Fruit fly (Drosophila melanogaster) whole organism, prepupa: Measurements from ENCODE around the gene CG8142.

Experiments used
- CG10631 ChIP-seq: fragments of 200-800 bp; sonication (Bioruptor generic); optimal IDR thresholded peaks from 2 replicates; lab custom pipeline; 2016; ENCODE audit warnings: missing biosample characterization, missing genetic modification characterization
- CG10669 ChIP-seq: fragments of 200-800 bp; sonication (Bioruptor generic); optimal IDR thresholded peaks from 3 replicates; lab custom pipeline; 2018; ENCODE audit warnings: missing biosample characterization, mild to moderate bottlenecking, missing genetic modification characterization, moderate library complexity
- CG11762 ChIP-seq: fragments of 200-800 bp; sonication (Bioruptor generic); optimal IDR thresholded peaks from 3 replicates; lab custom pipeline; 2016; ENCODE audit warnings: missing biosample characterization, missing genetic modification characterization; ENCODE audit not compliant: insufficient read depth
- CG11902 ChIP-seq: fragments of 200-800 bp; sonication (Bioruptor generic); optimal IDR thresholded peaks from 3 replicates; lab custom pipeline; 2016; ENCODE audit warnings: missing biosample characterization, missing genetic modification characterization
- CG15336 ChIP-seq: fragments of 200-800 bp; sonication (Bioruptor generic); IDR thresholded peaks from 2 replicates; pipeline ENCODE4 v1.3.6; 2022; ENCODE audit warnings: missing biosample characterization, missing genetic modification characterization
- CG1621 ChIP-seq: fragments of 200-800 bp; sonication (Bioruptor generic); optimal IDR thresholded peaks from 3 replicates; lab custom pipeline; 2018; ENCODE audit warnings: missing biosample characterization, mild to moderate bottlenecking, missing genetic modification characterization
- CG31627 ChIP-seq: fragments of 200-800 bp; sonication (Bioruptor generic); optimal IDR thresholded peaks from 3 replicates; lab custom pipeline; 2016; ENCODE audit warnings: missing biosample characterization, missing genetic modification characterization
- CG32006 ChIP-seq: fragments of 200-800 bp; sonication (Bioruptor generic); optimal IDR thresholded peaks from 3 replicates; lab custom pipeline; 2017; ENCODE audit warnings: missing biosample characterization, mild to moderate bottlenecking, missing genetic modification characterization
- CG34406 ChIP-seq: fragments of 200-800 bp; sonication (Bioruptor generic); optimal IDR thresholded peaks from 3 replicates; lab custom pipeline; 2016; ENCODE audit warnings: missing biosample characterization, missing genetic modification characterization
- CG3919 ChIP-seq: fragments of 200-800 bp; sonication (Bioruptor generic); optimal IDR thresholded peaks from 3 replicates; lab custom pipeline; 2016; ENCODE audit warnings: missing biosample characterization, missing genetic modification characterization
- CG4318 ChIP-seq: fragments of 200-800 bp; sonication (Bioruptor generic); optimal IDR thresholded peaks from 3 replicates; lab custom pipeline; 2017; ENCODE audit warnings: missing biosample characterization, mild to moderate bottlenecking, missing genetic modification characterization
- CG6276 ChIP-seq: fragments of 200-800 bp; sonication (Bioruptor generic); optimal IDR thresholded peaks from 2 replicates; lab custom pipeline; 2017; ENCODE audit warnings: missing biosample characterization, mild to moderate bottlenecking, missing genetic modification characterization
- CG6792 ChIP-seq: fragments of 200-800 bp; sonication (Bioruptor generic); optimal IDR thresholded peaks from 3 replicates; lab custom pipeline; 2016; ENCODE audit warnings: missing biosample characterization, missing genetic modification characterization
- CG6808 ChIP-seq: fragments of 200-800 bp; sonication (Bioruptor generic); optimal IDR thresholded peaks from 3 replicates; lab custom pipeline; 2017; ENCODE audit warnings: missing biosample characterization, missing genetic modification characterization, mild to moderate bottlenecking, moderate library complexity, missing genetic modification reagents
- CG6854 ChIP-seq: fragments of 200-800 bp; sonication (Bioruptor generic); optimal IDR thresholded peaks from 2 replicates; lab custom pipeline; 2017; ENCODE audit warnings: missing biosample characterization, mild to moderate bottlenecking, missing genetic modification characterization
- CG7368 ChIP-seq: fragments of 200-800 bp; sonication (Bioruptor generic); optimal IDR thresholded peaks from 3 replicates; lab custom pipeline; 2016; ENCODE audit warnings: missing biosample characterization, missing genetic modification characterization
- CG8119 ChIP-seq: fragments of 200-800 bp; sonication (Bioruptor generic); IDR thresholded peaks from 3 replicates; pipeline ENCODE4 v1.3.6; 2022; ENCODE audit warnings: missing biosample characterization, missing genetic modification characterization
- CG8632 ChIP-seq: fragments of 200-800 bp; sonication (Bioruptor generic); optimal IDR thresholded peaks from 3 replicates; lab custom pipeline; 2016; ENCODE audit warnings: missing biosample characterization, missing genetic modification characterization
- CG9139 ChIP-seq: fragments of 200-800 bp; sonication (Bioruptor generic); optimal IDR thresholded peaks from 3 replicates; lab custom pipeline; 2017; ENCODE audit warnings: missing biosample characterization, mild to moderate bottlenecking, missing genetic modification characterization
- Eip93F ChIP-seq: fragments of 200-800 bp; sonication (Bioruptor generic); optimal IDR thresholded peaks from 2 replicates; lab custom pipeline; 2016; ENCODE audit warnings: missing biosample characterization, mild to moderate bottlenecking, missing genetic modification characterization
- Ets21C ChIP-seq: fragments of 200-800 bp; sonication (Bioruptor generic); optimal IDR thresholded peaks from 3 replicates; lab custom pipeline; 2016; ENCODE audit warnings: missing biosample characterization, missing genetic modification characterization
- Ets96B ChIP-seq: fragments of 200-800 bp; optimal IDR thresholded peaks from 2 replicates; lab custom pipeline; 2019; ENCODE audit warnings: missing biosample characterization, mild to moderate bottlenecking, missing genetic modification characterization, moderate library complexity
- Hr39 ChIP-seq: fragments of 200-800 bp; sonication (Bioruptor generic); optimal IDR thresholded peaks from 2 replicates; lab custom pipeline; 2016; ENCODE audit warnings: missing biosample characterization, missing genetic modification characterization
- Met ChIP-seq: fragments of 200-800 bp; sonication (Bioruptor generic); optimal IDR thresholded peaks from 3 replicates; lab custom pipeline; 2016; ENCODE audit warnings: missing biosample characterization, missing genetic modification characterization
- Sox102F ChIP-seq: fragments of 200-800 bp; sonication (Bioruptor generic); optimal IDR thresholded peaks from 2 replicates; lab custom pipeline; 2016; ENCODE audit warnings: missing biosample characterization, mild to moderate bottlenecking, missing genetic modification characterization
- acj6 ChIP-seq: fragments of 200-800 bp; sonication (Bioruptor generic); optimal IDR thresholded peaks from 3 replicates; lab custom pipeline; 2016; ENCODE audit warnings: missing biosample characterization, missing genetic modification characterization
- cyc ChIP-seq: fragments of 200-800 bp; sonication (Bioruptor generic); optimal IDR thresholded peaks from 3 replicates; lab custom pipeline; 2016; ENCODE audit warnings: missing biosample characterization, missing genetic modification characterization
- dac ChIP-seq: fragments of 200-800 bp; sonication (Bioruptor generic); optimal IDR thresholded peaks from 2 replicates; lab custom pipeline; 2017; ENCODE audit warnings: missing biosample characterization, mild to moderate bottlenecking, missing genetic modification characterization
- dsx ChIP-seq: fragments of 200-800 bp; optimal IDR thresholded peaks from 3 replicates; lab custom pipeline; 2019; ENCODE audit warnings: missing biosample characterization, mild to moderate bottlenecking, missing genetic modification characterization, moderate library complexity; ENCODE audit not compliant: poor library complexity, severe bottlenecking
- eg ChIP-seq: fragments of 200-800 bp; sonication (Bioruptor generic); IDR thresholded peaks from 3 replicates; pipeline ENCODE4 v1.3.6; 2022; ENCODE audit warnings: missing biosample characterization, missing genetic modification characterization
- esn ChIP-seq: fragments of 200-800 bp; sonication (Bioruptor generic); optimal IDR thresholded peaks from 2 replicates; lab custom pipeline; 2016; ENCODE audit warnings: missing biosample characterization, mild to moderate bottlenecking, missing genetic modification characterization, moderate library complexity
- fd85E ChIP-seq: fragments of 200-800 bp; sonication (Bioruptor generic); optimal IDR thresholded peaks from 3 replicates; lab custom pipeline; 2016; ENCODE audit warnings: missing biosample characterization, missing genetic modification characterization
- fkh ChIP-seq: fragments of 200-800 bp; sonication (Bioruptor generic); optimal IDR thresholded peaks from 3 replicates; lab custom pipeline; 2017; ENCODE audit warnings: missing biosample characterization, mild to moderate bottlenecking, missing genetic modification characterization, moderate library complexity
- lz ChIP-seq: fragments of 200-800 bp; sonication (Bioruptor generic); optimal IDR thresholded peaks from 3 replicates; lab custom pipeline; 2016; ENCODE audit warnings: missing biosample characterization, missing genetic modification characterization
- pdm3 ChIP-seq: fragments of 200-800 bp; sonication (Bioruptor generic); optimal IDR thresholded peaks from 3 replicates; lab custom pipeline; 2016; ENCODE audit warnings: missing biosample characterization, missing genetic modification characterization
- ss ChIP-seq, 2 experiments: fragments of 200-800 bp; sonication (Bioruptor generic); optimal IDR thresholded peaks; 2 replicates in 1 of 2; 3 replicates in 1 of 2; lab custom pipeline; 2017 to 2018; ENCODE audit warnings: mild to moderate bottlenecking in 2 of 2, missing biosample characterization in 2 of 2, missing genetic modification characterization in 2 of 2, moderate library complexity in 1 of 2
- svp ChIP-seq: fragments of 200-800 bp; sonication (Bioruptor generic); peaks from one replicate; lab custom pipeline; 2016; ENCODE audit warnings: missing biosample characterization, missing genetic modification characterization
- topi ChIP-seq: fragments of 200-800 bp; sonication (Bioruptor generic); optimal IDR thresholded peaks from 3 replicates; lab custom pipeline; 2016; ENCODE audit warnings: missing biosample characterization, missing genetic modification characterization

The CG8142 gene

DNA sequence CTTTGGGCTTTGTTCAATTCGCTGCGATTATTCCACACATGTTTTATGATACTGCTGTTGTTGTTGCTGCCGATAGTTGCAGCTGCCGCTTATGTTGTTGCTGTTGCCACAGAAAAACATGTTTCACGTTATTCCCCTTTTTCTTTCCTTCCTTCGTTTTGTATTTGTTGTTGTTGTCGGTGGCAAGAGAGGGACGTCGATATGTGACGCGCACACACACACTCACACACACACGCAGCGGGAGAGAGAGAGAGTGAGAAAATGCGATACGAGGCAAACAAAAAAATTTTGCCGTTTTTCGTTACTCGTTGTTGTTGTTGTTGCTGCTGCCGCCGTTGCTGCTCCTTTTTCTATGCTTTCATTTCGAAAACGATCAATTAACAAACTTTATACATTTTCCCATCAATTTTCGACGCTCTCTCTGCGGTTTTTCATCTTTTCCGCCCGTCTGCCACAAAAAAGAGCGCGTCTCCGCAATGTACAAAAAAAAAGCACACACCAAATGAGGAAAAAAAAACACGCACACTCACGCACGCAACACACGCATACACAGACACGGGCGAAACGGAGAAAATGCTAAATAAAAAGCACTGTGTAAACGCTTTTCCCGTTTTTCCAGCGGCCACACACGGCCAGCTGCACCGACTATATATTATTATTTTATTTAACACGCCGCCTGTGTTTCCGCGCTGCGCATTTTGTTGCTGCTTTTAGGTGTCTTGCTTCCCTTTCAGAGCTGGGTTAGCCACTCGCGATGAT lies 42.1 kb upstream of the CG8142 start (continued):
- TF ChIP-seq CG1621 (tag; lab: Kevin White, UChicago) (peak; percentile 61), CG34406 (GFP tag; lab: Kevin White, UChicago) (peak; percentile 18), CG3919 (peak; percentile 15), dsx (GFP tag; lab: Kevin White, UChicago) (peak; percentile 64), Ets96B (peak; percentile 72), CG11902 (GFP tag; lab: Kevin White, UChicago) (no peak), cyc (GFP tag; lab: Kevin White, UChicago) (no peak), Met (GFP tag; lab: Kevin White, UChicago) (peak; percentile 36), eg (GFP tag; lab: Robert Waterston, UW) (peak; percentile 53), CG10669 (GFP tag; lab: Kevin White, UChicago) (peak; percentile 48), svp (GFP tag; lab: Kevin White, UChicago) (no peak), CG8119 (GFP tag; lab: Robert Waterston, UW) (peak; percentile 87), CG6808 (GFP tag; lab: Kevin White, UChicago) (peak; percentile 89), CG11762 (GFP tag; lab: Kevin White, UChicago) (no peak), ss (GFP tag; optimal IDR thresholded peaks at IDR 0.05; lab: Kevin White, UChicago) (peak; percentile 92 to 93), CG8632 (peak; percentile 43), CG4318 (GFP tag; lab: Kevin White, UChicago) (no peak), lz (GFP tag; lab: Kevin White, UChicago) (no peak), CG10631 (GFP tag; lab: Kevin White, UChicago) (peak; percentile 16), acj6 (GFP tag; lab: Kevin White, UChicago) (no peak), CG31627 (GFP tag; lab: Kevin White, UChicago) (no peak), CG6792 (no peak), topi (GFP tag; lab: Kevin White, UChicago) (peak; percentile 2), Ets21C (GFP tag; lab: Kevin White, UChicago) (no peak), Hr39 (GFP tag; lab: Kevin White, UChicago) (no peak), CG7368 (GFP tag; lab: Kevin White, UChicago) (peak; percentile 12), CG15336 (peak; percentile 65), dac (GFP tag; lab: Kevin White, UChicago) (peak; percentile 56), Sox102F (GFP tag; lab: Kevin White, UChicago) (peak; percentile 35), esn (no peak), CG9139 (GFP tag; lab: Kevin White, UChicago) (peak; percentile 77), fkh (GFP tag; lab: Kevin White, UChicago) (no peak), pdm3 (GFP tag; lab: Kevin White, UChicago) (peak; percentile 17), CG32006 (GFP tag; lab: Kevin White, UChicago) (peak; percentile 70), fd85E (GFP tag; lab: Kevin White, UChicago) (no peak)
- TF ChIP-seq, all 60 proteins: peak for 38

DNA sequence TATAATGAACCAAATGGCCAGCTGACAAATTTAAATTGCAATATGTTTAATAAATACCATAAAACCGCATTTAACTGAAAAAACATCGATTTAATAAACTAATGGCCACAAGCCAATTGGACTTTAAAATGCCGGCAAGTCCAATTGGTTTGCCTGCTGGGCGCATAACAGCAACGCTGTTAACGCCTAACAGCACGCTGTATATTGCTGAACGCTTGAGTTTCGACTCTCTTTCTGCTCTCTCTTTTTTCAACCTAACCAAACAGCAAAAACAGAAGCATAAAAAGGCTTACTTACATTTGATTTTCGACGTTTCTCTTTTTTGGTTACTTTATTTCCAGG lies 41.6 kb upstream of the CG8142 start:
- TF ChIP-seq Eip93F, result no peak
- TF ChIP-seq CG10669 (GFP tag; lab: Kevin White, UChicago), result no peak
- no peak for TF ChIP-seq CG6808 (GFP tag; lab: Kevin White, UChicago)
- TF ChIP-seq dac (GFP tag; lab: Kevin White, UChicago), result no peak
- TF ChIP-seq Hr39 (GFP tag; lab: Kevin White, UChicago), result no peak
- no peak for TF ChIP-seq Ets96B
- no peak for TF ChIP-seq CG9139 (GFP tag; lab: Kevin White, UChicago)
- no peak for TF ChIP-seq CG6276 (GFP tag; lab: Kevin White, UChicago)
- no peak for TF ChIP-seq CG7368 (GFP tag; lab: Kevin White, UChicago)
- TF ChIP-seq CG6854 (GFP tag; lab: Kevin White, UChicago), result no peak
- no peak for TF ChIP-seq cyc (GFP tag; lab: Kevin White, UChicago)
